Fruit fly (Drosophila melanogaster) whole organism: Measurements from ENCODE around the gene sens.

Experiments
- CG8478 ChIP-seq: fragments of >200 bp; optimal IDR thresholded peaks from 2 replicates; lab custom pipeline; 2018; ENCODE audit warnings: inconsistent platforms
- Dll ChIP-seq: fragments of >200 bp; optimal IDR thresholded peaks from 2 replicates; lab custom pipeline; 2017
- EcR ChIP-seq, 2 experiments: fragments of >200 bp; optimal IDR thresholded peaks; 2 replicates each; lab custom pipeline; 2017; ENCODE audit warnings: missing biosample characterization in 2 of 2, missing genetic modification characterization in 2 of 2, missing genetic modification reagents in 2 of 2
- pan ChIP-seq: fragments of >200 bp; optimal IDR thresholded peaks from 2 replicates; lab custom pipeline; 2017
- psq ChIP-seq: fragments of >200 bp; optimal IDR thresholded peaks from 2 replicates; lab custom pipeline; 2017
- usp ChIP-seq: fragments of >200 bp; optimal IDR thresholded peaks from 2 replicates; lab custom pipeline; 2017; ENCODE audit warnings: missing biosample characterization, missing genetic modification characterization, mixed read lengths

sens gene

dm6 chr3L:13425571-13425970 lies 24.6 kb upstream of the sens start, which contains the start of gene CG14106:
Gene CG14106 (minus strand): TSS chr3L:13425671.
- no peak for TF ChIP-seq CG8478
- TF ChIP-seq pan (lab: Kevin White, UChicago): no peak
- TF ChIP-seq psq (lab: Kevin White, UChicago): no peak
- TF ChIP-seq Dll (lab: Kevin White, UChicago): no peak
- TF ChIP-seq usp (GFP tag; lab: Kevin White, UChicago): no peak

- TF ChIP-seq usp (GFP tag; lab: Kevin White, UChicago) (no peak), psq (lab: Kevin White, UChicago) (no peak), EcR (GFP tag; optimal IDR thresholded peaks at IDR 0.05; lab: Kevin White, UChicago) (no peak), pan (lab: Kevin White, UChicago) (no peak), Dll (lab: Kevin White, UChicago) (no peak), CG8478 (no peak)
Measured at dm6 chr3L:13424068-13424467, 23.1 kb upstream of the sens start, which contains the start of gene CG33263. Gene CG33263 (minus strand): TSS chr3L:13424168.

- no peak for TF ChIP-seq Dll (lab: Kevin White, UChicago)
- no peak for TF ChIP-seq CG8478
- TF ChIP-seq usp (GFP tag; lab: Kevin White, UChicago): no peak
- TF ChIP-seq pan (lab: Kevin White, UChicago): no peak
Measured at dm6 chr3L:13422286-13422787, 21.4 kb upstream of the sens start, which contains the start of gene CG32121. Gene CG32121 (minus strand): TSS chr3L:13422336.

- TF ChIP-seq EcR (GFP tag; optimal IDR thresholded peaks at IDR 0.05; lab: Kevin White, UChicago): no peak
Measured at dm6 chr3L:13420212-13420611, 19.3 kb upstream of the sens start.

- no peak for TF ChIP-seq psq (lab: Kevin White, UChicago)
- TF ChIP-seq usp (GFP tag; lab: Kevin White, UChicago): no peak
Measured at dm6 chr3L:13412886-13413224, 11.9 kb upstream of the sens start.

- no peak for TF ChIP-seq pan (lab: Kevin White, UChicago)
- TF ChIP-seq EcR (GFP tag; optimal IDR thresholded peaks at IDR 0.05; lab: Kevin White, UChicago): no peak
- no peak for TF ChIP-seq psq (lab: Kevin White, UChicago)
- no peak for TF ChIP-seq Dll (lab: Kevin White, UChicago)
- TF ChIP-seq usp (GFP tag; lab: Kevin White, UChicago): no peak
- no peak for TF ChIP-seq CG8478
Measured at dm6 chr3L:13412200-13412885, 11.4 kb upstream of the sens start, which contains the start of the genes CG10222 and flr. Gene CG10222 (minus strand): TSS chr3L:13412453. Gene flr (plus strand): TSS chr3L:13412843.

dm6 chr3L:13410999-13411398 lies 10.1 kb upstream of the sens start:
- TF ChIP-seq usp (GFP tag; lab: Kevin White, UChicago): no peak
- no peak for TF ChIP-seq EcR (GFP tag; optimal IDR thresholded peaks at IDR 0.05; lab: Kevin White, UChicago)
- no peak for TF ChIP-seq pan (lab: Kevin White, UChicago)
- TF ChIP-seq CG8478: no peak
- TF ChIP-seq Dll (lab: Kevin White, UChicago): no peak
- TF ChIP-seq psq (lab: Kevin White, UChicago): no peak

- no peak for TF ChIP-seq psq (lab: Kevin White, UChicago)
- no peak for TF ChIP-seq EcR (GFP tag; optimal IDR thresholded peaks at IDR 0.05; lab: Kevin White, UChicago)
- no peak for TF ChIP-seq pan (lab: Kevin White, UChicago)
- TF ChIP-seq usp (GFP tag; lab: Kevin White, UChicago): no peak
- no peak for TF ChIP-seq Dll (lab: Kevin White, UChicago)
- TF ChIP-seq CG8478: no peak
Measured at dm6 chr3L:13409809-13410521, 9.0 kb upstream of the sens start.

- TF ChIP-seq psq (lab: Kevin White, UChicago) (no peak), CG8478 (no peak), pan (lab: Kevin White, UChicago) (no peak), EcR (GFP tag; optimal IDR thresholded peaks at IDR 0.05; lab: Kevin White, UChicago) (no peak), Dll (lab: Kevin White, UChicago) (no peak), usp (GFP tag; lab: Kevin White, UChicago) (no peak)
Measured at dm6 chr3L:13406873-13407272, 5.9 kb upstream of the sens start.

- TF ChIP-seq usp (GFP tag; lab: Kevin White, UChicago) (no peak), EcR (GFP tag; optimal IDR thresholded peaks at IDR 0.05; lab: Kevin White, UChicago) (no peak), Dll (lab: Kevin White, UChicago) (no peak), pan (lab: Kevin White, UChicago) (no peak), CG8478 (no peak), psq (lab: Kevin White, UChicago) (no peak)
Measured at dm6 chr3L:13403141-13403867, 2.4 kb upstream of the sens start.

dm6 chr3L:13397656-13398055 lies 3.3 kb downstream of the sens start:
- no peak for TF ChIP-seq CG8478
- no peak for TF ChIP-seq EcR (GFP tag; optimal IDR thresholded peaks at IDR 0.05; lab: Kevin White, UChicago)
- no peak for TF ChIP-seq pan (lab: Kevin White, UChicago)
- no peak for TF ChIP-seq Dll (lab: Kevin White, UChicago)
- no peak for TF ChIP-seq usp (GFP tag; lab: Kevin White, UChicago)
- no peak for TF ChIP-seq psq (lab: Kevin White, UChicago)
